Fruit fly (Drosophila melanogaster) whole organism, embryonic: ENCODE results near the gene Rpp14b.

ENCODE experiments used
- Ada2b ChIP-seq: fragments of 200-800 bp; sonication (Bioruptor generic); IDR thresholded peaks from 2 replicates; pipeline ENCODE4 v1.3.6; 2022; ENCODE audit warnings: missing biosample characterization, missing genetic modification characterization
- Atf-2 ChIP-seq: fragments of 200-800 bp; sonication (Bioruptor generic); optimal IDR thresholded peaks from 2 replicates; lab custom pipeline; 2016; ENCODE audit warnings: missing biosample characterization, missing genetic modification characterization
- CG11247 ChIP-seq: fragments of 200-800 bp; sonication (Bioruptor generic); IDR thresholded peaks from 2 replicates; pipeline ENCODE4 v1.3.6; 2022; ENCODE audit warnings: missing biosample characterization, missing genetic modification characterization
- CG15269 ChIP-seq: fragments of 200-800 bp; sonication (Bioruptor generic); optimal IDR thresholded peaks from 2 replicates; lab custom pipeline; 2018; ENCODE audit warnings: missing biosample characterization, mild to moderate bottlenecking, missing genetic modification characterization, moderate library complexity
- CG17186 ChIP-seq: fragments of 200-800 bp; sonication (Bioruptor generic); optimal IDR thresholded peaks from 3 replicates; lab custom pipeline; 2017; ENCODE audit warnings: missing biosample characterization, missing genetic modification reagents, missing genetic modification characterization
- CG17802 ChIP-seq: fragments of 200-800 bp; sonication (Bioruptor generic); optimal IDR thresholded peaks from 2 replicates; lab custom pipeline; 2018; ENCODE audit warnings: missing biosample characterization, mild to moderate bottlenecking, missing genetic modification characterization, moderate library complexity
- CG31388 ChIP-seq: fragments of 200-800 bp; sonication (Bioruptor generic); optimal IDR thresholded peaks from 2 replicates; lab custom pipeline; 2016; ENCODE audit warnings: missing biosample characterization, missing genetic modification characterization
- CG32767 ChIP-seq: fragments of 200-800 bp; sonication (Bioruptor generic); IDR thresholded peaks from 2 replicates; pipeline ENCODE4 v1.3.6; 2022; ENCODE audit warnings: missing biosample characterization, missing genetic modification characterization
- CG33213 ChIP-seq: fragments of 200-800 bp; sonication (Bioruptor generic); optimal IDR thresholded peaks from 3 replicates; lab custom pipeline; 2016; ENCODE audit warnings: missing biosample characterization, missing genetic modification characterization
- CG4424 ChIP-seq: fragments of 200-800 bp; sonication (Bioruptor generic); optimal IDR thresholded peaks from 3 replicates; lab custom pipeline; 2016; ENCODE audit warnings: missing biosample characterization, missing genetic modification characterization
- CG6175 ChIP-seq: fragments of 200-800 bp; sonication (Bioruptor generic); IDR thresholded peaks from 3 replicates; pipeline ENCODE4 v1.3.6; 2022; ENCODE audit warnings: missing biosample characterization, missing genetic modification characterization
- CG6689 ChIP-seq: fragments of 200-800 bp; sonication (Bioruptor generic); IDR thresholded peaks from 2 replicates; pipeline ENCODE4 v1.3.6; 2022; ENCODE audit warnings: missing biosample characterization, missing genetic modification characterization
- CG6791 ChIP-seq: fragments of 200-800 bp; sonication (Bioruptor generic); IDR thresholded peaks from 3 replicates; pipeline ENCODE4 v1.3.6; 2022; ENCODE audit warnings: missing biosample characterization, missing genetic modification characterization; ENCODE audit not compliant: partially characterized antibody
- CG7372 ChIP-seq: fragments of 200-800 bp; sonication (Bioruptor generic); IDR thresholded peaks from 2 replicates; pipeline ENCODE4 v1.3.6; 2022; ENCODE audit warnings: missing biosample characterization, missing genetic modification characterization
- CG7745 ChIP-seq: fragments of 200-800 bp; sonication (Bioruptor generic); optimal IDR thresholded peaks from 2 replicates; lab custom pipeline; 2018; ENCODE audit warnings: missing biosample characterization, mild to moderate bottlenecking, missing genetic modification characterization, moderate library complexity
- Camta ChIP-seq: fragments of 200-800 bp; sonication (Bioruptor generic); optimal IDR thresholded peaks from 2 replicates; lab custom pipeline; 2016; ENCODE audit warnings: missing biosample characterization, missing genetic modification characterization
- CrebB ChIP-seq: fragments of 200-800 bp; sonication (Bioruptor generic); optimal IDR thresholded peaks from 3 replicates; lab custom pipeline; 2018; ENCODE audit warnings: missing biosample characterization, mild to moderate bottlenecking, missing genetic modification characterization
- Deaf1 ChIP-seq: fragments of 200-800 bp; optimal IDR thresholded peaks from 3 replicates; lab custom pipeline; 2019; ENCODE audit warnings: missing biosample characterization, mild to moderate bottlenecking, missing genetic modification characterization, moderate library complexity
- Ets97D ChIP-seq: fragments of 200-800 bp; sonication (Bioruptor generic); optimal IDR thresholded peaks from 3 replicates; lab custom pipeline; 2016; ENCODE audit warnings: missing biosample characterization, missing genetic modification characterization
- Gug ChIP-seq: fragments of 200-800 bp; sonication (Bioruptor generic); IDR thresholded peaks from 4 replicates; pipeline ENCODE4 v1.3.6; 2022; ENCODE audit warnings: missing biosample characterization, missing genetic modification characterization
- Hr78 ChIP-seq, 2 experiments: fragments of 200-800 bp in 1 of 2; fragments of >200 bp in 1 of 2; sonication (Bioruptor generic) in 1 of 2; optimal IDR thresholded peaks; 2 replicates each; lab custom pipeline; 2017 to 2019; ENCODE audit warnings: missing biosample characterization in 2 of 2, missing genetic modification characterization in 2 of 2, mild to moderate bottlenecking in 1 of 2, moderate library complexity in 1 of 2
- Mad ChIP-seq: fragments of 200-800 bp; sonication (Bioruptor generic); optimal IDR thresholded peaks from 2 replicates; lab custom pipeline; 2016; ENCODE audit warnings: missing biosample characterization, missing genetic modification characterization
- Meics ChIP-seq: fragments of 200-800 bp; sonication (Bioruptor generic); optimal IDR thresholded peaks from 2 replicates; lab custom pipeline; 2017; ENCODE audit warnings: missing biosample characterization, mild to moderate bottlenecking, missing genetic modification characterization
- NC2β ChIP-seq: fragments of 200-800 bp; sonication (Bioruptor generic); optimal IDR thresholded peaks from 2 replicates; lab custom pipeline; 2016; ENCODE audit warnings: missing biosample characterization, missing genetic modification characterization
- Optix ChIP-seq: fragments of 200-800 bp; sonication (Bioruptor generic); IDR thresholded peaks from 3 replicates; pipeline ENCODE4 v1.3.6; 2022; ENCODE audit warnings: missing biosample characterization, missing genetic modification characterization
- Vsx1 ChIP-seq: fragments of 200-800 bp; sonication (Bioruptor generic); optimal IDR thresholded peaks from 2 replicates; lab custom pipeline; 2017; ENCODE audit warnings: missing biosample characterization, mild to moderate bottlenecking, missing genetic modification characterization, missing genetic modification reagents
- ap ChIP-seq: fragments of 200-800 bp; sonication (Bioruptor generic); IDR thresholded peaks from 2 replicates; pipeline ENCODE4 v1.3.6; 2022; ENCODE audit warnings: missing biosample characterization, missing genetic modification characterization
- ara ChIP-seq: fragments of 200-800 bp; sonication (Bioruptor generic); IDR thresholded peaks from 2 replicates; pipeline ENCODE4 v1.3.6; 2022; ENCODE audit warnings: missing biosample characterization, missing genetic modification characterization
- bowl ChIP-seq: fragments of 200-800 bp; sonication (Bioruptor generic); IDR thresholded peaks from 2 replicates; pipeline ENCODE4 v1.3.6; 2022; ENCODE audit warnings: missing biosample characterization, missing genetic modification characterization
- btn ChIP-seq: fragments of 200-800 bp; sonication (Bioruptor generic); optimal IDR thresholded peaks from 2 replicates; lab custom pipeline; 2016; ENCODE audit warnings: missing biosample characterization, missing genetic modification characterization
- cad ChIP-seq: fragments of >200 bp; optimal IDR thresholded peaks from 2 replicates; lab custom pipeline; 2017; ENCODE audit warnings: missing biosample characterization, missing genetic modification characterization
- ci ChIP-seq: fragments of 200-800 bp; sonication (Bioruptor generic); IDR thresholded peaks from 3 replicates; pipeline ENCODE4 v1.3.6; 2022; ENCODE audit warnings: missing biosample characterization, missing genetic modification characterization
- corto ChIP-seq: fragments of 200-800 bp; sonication (Bioruptor generic); optimal IDR thresholded peaks from 2 replicates; lab custom pipeline; 2016; ENCODE audit warnings: missing biosample characterization, mild to moderate bottlenecking, missing genetic modification characterization, moderate library complexity
- da ChIP-seq: fragments of 200-800 bp; sonication (Bioruptor generic); optimal IDR thresholded peaks from 2 replicates; lab custom pipeline; 2016; ENCODE audit warnings: missing biosample characterization, missing genetic modification characterization
- ewg ChIP-seq: fragments of 200-800 bp; sonication (Bioruptor generic); optimal IDR thresholded peaks from 3 replicates; lab custom pipeline; 2017; ENCODE audit warnings: mild to moderate bottlenecking, missing biosample characterization, missing genetic modification reagents, missing genetic modification characterization
- hb ChIP-seq: fragments of 200-800 bp; sonication (Bioruptor generic); IDR thresholded peaks from 3 replicates; pipeline ENCODE4 v1.3.6; 2022; ENCODE audit warnings: missing biosample characterization, missing genetic modification characterization; ENCODE audit not compliant: partially characterized antibody
- lbe ChIP-seq: fragments of 200-800 bp; sonication (Bioruptor generic); optimal IDR thresholded peaks from 2 replicates; lab custom pipeline; 2016; ENCODE audit warnings: missing biosample characterization, mild to moderate bottlenecking, missing genetic modification characterization
- lmd ChIP-seq: fragments of 200-800 bp; sonication (Bioruptor generic); IDR thresholded peaks from 2 replicates; pipeline ENCODE4 v1.3.6; 2022; ENCODE audit warnings: missing biosample characterization, missing genetic modification characterization
- nau ChIP-seq: fragments of 200-800 bp; sonication (Bioruptor generic); optimal IDR thresholded peaks from 3 replicates; lab custom pipeline; 2017; ENCODE audit warnings: missing biosample characterization, mild to moderate bottlenecking, missing genetic modification characterization, missing genetic modification reagents
- pan ChIP-seq, 4 experiments: fragments of >200 bp in 3 of 4; fragments of 200-800 bp in 1 of 4; sonication (Bioruptor generic) in 1 of 4; optimal IDR thresholded peaks in 3 of 4; IDR thresholded peaks in 1 of 4; 2 replicates each; pipeline versions ENCODE4 v1.3.6 to Lab custom; 2017 to 2022; ENCODE audit warnings: missing biosample characterization in 2 of 4, missing genetic modification characterization in 2 of 4, mixed read lengths in 1 of 4
- pfk ChIP-seq: fragments of 200-800 bp; sonication (Bioruptor generic); optimal IDR thresholded peaks from 2 replicates; lab custom pipeline; 2018; ENCODE audit warnings: missing biosample characterization, mild to moderate bottlenecking, missing genetic modification characterization, moderate library complexity
- pnt ChIP-seq: fragments of 200-800 bp; sonication (Bioruptor generic); optimal IDR thresholded peaks from 3 replicates; lab custom pipeline; 2016; ENCODE audit warnings: missing biosample characterization, missing genetic modification characterization
- run ChIP-seq: fragments of 200-800 bp; sonication (Bioruptor generic); optimal IDR thresholded peaks from 3 replicates; lab custom pipeline; 2018; ENCODE audit warnings: missing biosample characterization, mild to moderate bottlenecking, missing genetic modification characterization
- sens ChIP-seq: fragments of 200-800 bp; sonication (Bioruptor generic); peaks from one replicate; lab custom pipeline; 2016; ENCODE audit warnings: missing biosample characterization, missing genetic modification characterization
- sim ChIP-seq: fragments of 200-800 bp; sonication (Bioruptor generic); IDR thresholded peaks from 2 replicates; pipeline ENCODE4 v1.3.6; 2022; ENCODE audit warnings: missing biosample characterization, missing genetic modification characterization
- trh ChIP-seq: fragments of 200-800 bp; sonication (Bioruptor generic); optimal IDR thresholded peaks from 2 replicates; lab custom pipeline; 2016; ENCODE audit warnings: missing biosample characterization, missing genetic modification characterization
- ttk ChIP-seq: fragments of 200-800 bp; sonication (Bioruptor generic); IDR thresholded peaks from 2 replicates; pipeline ENCODE4 v2.1.2; 2022; ENCODE audit warnings: missing biosample characterization, missing genetic modification characterization
- wek ChIP-seq: fragments of 200-800 bp; sonication (Bioruptor generic); optimal IDR thresholded peaks from 3 replicates; lab custom pipeline; 2018; ENCODE audit warnings: missing biosample characterization, mild to moderate bottlenecking, missing genetic modification characterization, moderate library complexity
- wor ChIP-seq: fragments of 200-800 bp; sonication (Bioruptor generic); IDR thresholded peaks from 2 replicates; pipeline ENCODE4 v1.3.6; 2022; ENCODE audit warnings: missing biosample characterization, missing genetic modification characterization
- yki ChIP-seq: fragments of >200 bp; optimal IDR thresholded peaks from 3 replicates; lab custom pipeline; 2018

Gene Rpp14b

dm6 chr3R:30043139-30043744 is 12.5 kb upstream of the Rpp14b start, which contains the start of gene Sry-delta (continued):
- TF ChIP-seq Optix (GFP tag; lab: Robert Waterston, UW) (peak; percentile 68), CG15269 (tag; lab: Kevin White, UChicago) (no peak), ttk (GFP tag; lab: Robert Waterston, UW) (peak; percentile 69), trh (GFP tag; lab: Kevin White, UChicago) (peak; percentile 75), Mad (GFP tag; lab: Kevin White, UChicago) (peak; percentile 73), ap (GFP tag; lab: Robert Waterston, UW) (peak; percentile 46), hb (peak; percentile 60; the same call in 2 of the 3 replicates), NC2β (GFP tag; lab: Kevin White, UChicago) (peak; percentile 86), nau (GFP tag; lab: Kevin White, UChicago) (no peak), Camta (peak; percentile 78), CG17186 (GFP tag; lab: Kevin White, UChicago) (peak; percentile 74), Meics (GFP tag; lab: Kevin White, UChicago) (peak; percentile 76), pnt (GFP tag; lab: Kevin White, UChicago) (peak; percentile 86), Ets97D (GFP tag; lab: Kevin White, UChicago) (peak; percentile 97), pan (optimal IDR thresholded peaks at IDR 0.05; lab: Kevin White, UChicago) (no peak), pan (GFP tag; optimal IDR thresholded peaks at IDR 0.05 in 1 of 2, IDR thresholded peaks at IDR 0.05 in 1 of 2) (peak in 1 of 2 experiments; percentile 78), sim (GFP tag; lab: Robert Waterston, UW) (no peak), bowl (GFP tag; lab: Robert Waterston, UW) (0 out of 2 replicates have a peak, but pooled peaks have one; percentile 25), cad (peak; percentile 54), Deaf1 (tag; lab: Kevin White, UChicago) (no peak), wor (GFP tag; lab: Robert Waterston, UW) (no peak), ara (GFP tag; lab: Robert Waterston, UW) (peak; percentile 76), btn (peak; percentile 38), Vsx1 (no peak), wek (GFP tag; lab: Kevin White, UChicago) (peak; percentile 23), Gug (peak; percentile 87; the same call in 3 of the 4 replicates), yki (no peak), CG7372 (GFP tag; lab: Robert Waterston, UW) (peak; percentile 44; the same call in 1 of the 2 replicates), Atf-2 (GFP tag; lab: Kevin White, UChicago) (peak; percentile 58), ewg (no peak), sens (GFP tag; lab: Kevin White, UChicago) (peak; percentile 96), CG11247 (GFP tag; lab: Robert Waterston, UW) (peak; percentile 84), Hr78 (GFP tag; optimal IDR thresholded peaks at IDR 0.05; lab: Kevin White, UChicago) (no peak), CG31388 (peak; percentile 60), CG17802 (tag; lab: Kevin White, UChicago) (peak; percentile 83), CG6791 (peak; percentile 76), pfk (GFP tag; lab: Kevin White, UChicago) (peak; percentile 99), CG4424 (GFP tag; lab: Kevin White, UChicago) (peak; percentile 85), CG33213 (GFP tag; lab: Kevin White, UChicago) (peak; percentile 90), lbe (GFP tag; lab: Kevin White, UChicago) (peak; percentile 68), lmd (GFP tag; lab: Robert Waterston, UW) (peak; percentile 62; the same call in 1 of the 2 replicates), CrebB (tag; lab: Kevin White, UChicago) (peak; percentile 71), Ada2b (GFP tag; lab: Robert Waterston, UW) (peak; percentile 77), da (GFP tag; lab: Kevin White, UChicago) (peak; percentile 31), CG6175 (GFP tag; lab: Robert Waterston, UW) (peak; percentile 48; the same call in 1 of the 3 replicates), CG7745 (tag; lab: Kevin White, UChicago) (no peak), CG32767 (GFP tag; lab: Robert Waterston, UW) (peak; percentile 71), run (tag; lab: Kevin White, UChicago) (no peak), corto (GFP tag; lab: Kevin White, UChicago) (no peak), ci (peak; percentile 86), CG6689 (GFP tag; lab: Robert Waterston, UW) (peak; percentile 87)
